Fruit fly (Drosophila melanogaster): Measurements from ENCODE around the gene CG31715.
A peak's percentile ranks its signal among the peaks of the same experiment; 100 is the strongest.

CG31715 gene

dm6 chr2L:10356508-10356907, 15.1 kb downstream of the CG31715 start, which contains the start of the genes CtsL4 and ClpP (continued):
- TF ChIP-seq gcm (GFP tag; optimal IDR thresholded peaks at IDR 0.05) = no peak
- TF ChIP-seq dmrt11E (tag; optimal IDR thresholded peaks at IDR 0.05) = peak; percentile 48
- peak; percentile 23 for TF ChIP-seq CG17912 (GFP tag; optimal IDR thresholded peaks at IDR 0.05)
- TF ChIP-seq Nf-YC (tag; optimal IDR thresholded peaks at IDR 0.05) = peak; percentile 49
- TF ChIP-seq CG30403 (GFP tag; optimal IDR thresholded peaks at IDR 0.05) = peak; percentile 46
- peak; percentile 20 for TF ChIP-seq Max (GFP tag; optimal IDR thresholded peaks at IDR 0.05)
- TF ChIP-seq ci (GFP tag; IDR thresholded peaks at IDR 0.05) = peak; percentile 49; the same call in 1 of the 3 replicates
- TF ChIP-seq HHEX (GFP tag; optimal IDR thresholded peaks at IDR 0.05) = peak; percentile 27
- peak; percentile 33 for TF ChIP-seq Dek (tag; optimal IDR thresholded peaks at IDR 0.05)
- no peak for TF ChIP-seq wdn (GFP tag; IDR thresholded peaks at IDR 0.05)
- peak; percentile 66; the same call in 1 of the 2 replicates for TF ChIP-seq CG32767 (GFP tag; IDR thresholded peaks at IDR 0.05)
- peak; percentile 60 for TF ChIP-seq grau (tag; optimal IDR thresholded peaks at IDR 0.05)
- TF ChIP-seq CG15514 (GFP tag; optimal IDR thresholded peaks at IDR 0.05) = peak; percentile 53
- peak in 1 of 3 experiments; percentile 43 for TF ChIP-seq lola (GFP tag; optimal IDR thresholded peaks at IDR 0.05)
- TF ChIP-seq croc (GFP tag; conservative IDR thresholded peaks at IDR 0.05) = no peak; the same call in 2 of the 3 replicates
- TF ChIP-seq CG33557 (GFP tag; optimal IDR thresholded peaks at IDR 0.05) = peak; percentile 36
- TF ChIP-seq trh (GFP tag; optimal IDR thresholded peaks at IDR 0.05) = no peak
- peak; percentile 40; the same call in 1 of the 3 replicates for TF ChIP-seq Aef1 (GFP tag; IDR thresholded peaks at IDR 0.05)
- no peak; the same call in 1 of the 2 replicates for TF ChIP-seq Oaz (GFP tag; IDR thresholded peaks at IDR 0.05)
- no peak for TF ChIP-seq CG4854 (GFP tag; optimal IDR thresholded peaks at IDR 0.05)
- peak; percentile 33; the same call in 1 of the 2 replicates for TF ChIP-seq CG13287 (GFP tag; IDR thresholded peaks at IDR 0.05; ENCODE audit: partially characterized antibody)
- no peak for TF ChIP-seq usp (GFP tag; optimal IDR thresholded peaks at IDR 0.05)
- 0 out of 2 replicates have a peak, but pooled peaks have one; percentile 23 for TF ChIP-seq Scr (GFP tag; IDR thresholded peaks at IDR 0.05; ENCODE audit: partially characterized antibody)
- peak; percentile 40 for TF ChIP-seq CG13296 (GFP tag; optimal IDR thresholded peaks at IDR 0.05)
- no peak for TF ChIP-seq CG31224 (GFP tag; IDR thresholded peaks at IDR 0.05)
- TF ChIP-seq emc (GFP tag; optimal IDR thresholded peaks at IDR 0.05) = no peak
- TF ChIP-seq trem (tag; optimal IDR thresholded peaks at IDR 0.05) = peak; percentile 46
- TF ChIP-seq Sin3A (optimal IDR thresholded peaks at IDR 0.05) = no peak
- TF ChIP-seq C15 (GFP tag; IDR thresholded peaks at IDR 0.05) = no peak
- TF ChIP-seq Pdp1 (GFP tag; optimal IDR thresholded peaks at IDR 0.05) = peak; percentile 29 to 97
- no peak for TF ChIP-seq ranshi (GFP tag; IDR thresholded peaks at IDR 0.05)
- no peak for TF ChIP-seq pan (optimal IDR thresholded peaks at IDR 0.05)
- TF ChIP-seq pan (GFP tag; optimal IDR thresholded peaks at IDR 0.05 in 1 of 2, IDR thresholded peaks at IDR 0.05 in 1 of 2) = peak in 1 of 2 experiments; percentile 64
- TF ChIP-seq slbo (GFP tag; IDR thresholded peaks at IDR 0.05) = peak; percentile 76
- peak; percentile 27 for TF ChIP-seq CG3995 (GFP tag; optimal IDR thresholded peaks at IDR 0.05)
- peak; percentile 95 for TF ChIP-seq MBD-R2 (GFP tag; IDR thresholded peaks at IDR 0.05)
- peak; percentile 46 for TF ChIP-seq Abd-B (GFP tag; optimal IDR thresholded peaks at IDR 0.05)
- peak; percentile 97 for TF ChIP-seq pfk (GFP tag; optimal IDR thresholded peaks at IDR 0.05)
- no peak for TF ChIP-seq CG9727 (GFP tag; optimal IDR thresholded peaks at IDR 0.05)
- TF ChIP-seq CG18619 (GFP tag; optimal IDR thresholded peaks at IDR 0.05) = no peak
- TF ChIP-seq HLH4C (GFP tag; IDR thresholded peaks at IDR 0.05; ENCODE audit: partially characterized antibody) = no peak
- peak; percentile 5 for TF ChIP-seq CG5245 (GFP tag; optimal IDR thresholded peaks at IDR 0.05)
- 0 out of 2 replicates have a peak, but pooled peaks have one; percentile 23 for TF ChIP-seq stc (GFP tag; IDR thresholded peaks at IDR 0.05)
- peak; percentile 36 for TF ChIP-seq CG9437 (GFP tag; optimal IDR thresholded peaks at IDR 0.05)
- peak; percentile 31 for TF ChIP-seq BEAF-32 (GFP tag; optimal IDR thresholded peaks at IDR 0.05)
- TF ChIP-seq Neu2 (GFP tag; optimal IDR thresholded peaks at IDR 0.05; ENCODE audit: borderline replicate concordance) = no peak
- no peak for TF ChIP-seq CG6683 (GFP tag; optimal IDR thresholded peaks at IDR 0.05)
- peak; percentile 13 for TF ChIP-seq tx (GFP tag; optimal IDR thresholded peaks at IDR 0.05)
- TF ChIP-seq CG4707 (GFP tag; optimal IDR thresholded peaks at IDR 0.05) = no peak
- TF ChIP-seq CG14710 (tag; optimal IDR thresholded peaks at IDR 0.05) = peak; percentile 67
